Worm (Caenorhabditis elegans) whole organism, young adult: ENCODE results near the gene srsx-7.

Source experiments
- C06A6.2 ChIP-seq: fragments of 200-800 bp; sonication (Bioruptor generic); conservative IDR thresholded peaks from 2 replicates; pipeline ENCODE4 v1.3.6; 2022; ENCODE audit warnings: missing genetic modification characterization, missing compliant biosample characterization
- D2030.7 ChIP-seq: fragments of 200-800 bp; sonication (Bioruptor generic); IDR thresholded peaks from 2 replicates; pipeline ENCODE4 v1.3.6; 2022; ENCODE audit warnings: missing genetic modification reagents, missing genetic modification characterization, missing compliant biosample characterization
- F23B12.7 ChIP-seq: sonication (generic microtip); optimal IDR thresholded peaks from 2 replicates; lab custom pipeline; 2017; ENCODE audit warnings: missing genetic modification characterization, mild to moderate bottlenecking, missing compliant biosample characterization, antibody characterized with exemption, moderate library complexity; ENCODE audit not compliant: insufficient read depth
- F39B2.1 ChIP-seq: fragments of 200-800 bp; sonication (Bioruptor generic); IDR thresholded peaks from 2 replicates; pipeline ENCODE4 v1.3.6; 2022; ENCODE audit warnings: missing genetic modification reagents, missing genetic modification characterization, missing compliant biosample characterization
- F49E8.2 ChIP-seq: sonication (generic microtip); optimal IDR thresholded peaks from 3 replicates; lab custom pipeline; 2017; ENCODE audit warnings: missing genetic modification characterization, mild to moderate bottlenecking, missing compliant biosample characterization, antibody characterized with exemption, moderate library complexity; ENCODE audit not compliant: insufficient read depth
- F52B5.7 ChIP-seq: sonication (generic microtip); optimal IDR thresholded peaks from 2 replicates; lab custom pipeline; 2016; ENCODE audit warnings: mild to moderate bottlenecking, missing genetic modification characterization, missing compliant biosample characterization
- K12H6.12 ChIP-seq: fragments of 200-800 bp; sonication (Bioruptor generic); optimal IDR thresholded peaks from 2 replicates; lab custom pipeline; 2018; ENCODE audit warnings: mild to moderate bottlenecking, missing genetic modification characterization, missing compliant biosample characterization
- Y53G8AR.9 ChIP-seq: fragments of 200-800 bp; sonication (Bioruptor generic); conservative IDR thresholded peaks from 2 replicates; pipeline ENCODE4 v1.3.6; 2022; ENCODE audit warnings: missing genetic modification reagents, missing genetic modification characterization, missing compliant biosample characterization
- aptf-3 ChIP-seq: fragments of 200-800 bp; sonication (Bioruptor generic); IDR thresholded peaks from 2 replicates; pipeline ENCODE4 v1.3.6; 2022; ENCODE audit warnings: missing genetic modification characterization, missing compliant biosample characterization
- ceh-27 ChIP-seq: fragments of 200-800 bp; sonication (Bioruptor generic); optimal IDR thresholded peaks from 2 replicates; lab custom pipeline; 2018; ENCODE audit warnings: mild to moderate bottlenecking, missing genetic modification characterization, moderate library complexity, missing compliant biosample characterization
- ceh-40 ChIP-seq: fragments of 200-800 bp; sonication (Bioruptor generic); IDR thresholded peaks from 2 replicates; pipeline ENCODE4 v1.3.6; 2022; ENCODE audit warnings: missing genetic modification characterization, missing compliant biosample characterization
- ceh-91 ChIP-seq: fragments of 200-800 bp; sonication (Bioruptor generic); IDR thresholded peaks from 2 replicates; pipeline ENCODE4 v1.3.6; 2022; ENCODE audit warnings: missing genetic modification reagents, missing genetic modification characterization, missing compliant biosample characterization
- die-1 ChIP-seq: sonication (generic microtip); optimal IDR thresholded peaks from 2 replicates; lab custom pipeline; 2016; ENCODE audit warnings: missing genotype, mild to moderate bottlenecking, missing genetic modification characterization, missing compliant biosample characterization
- egrh-3 ChIP-seq: fragments of 200-800 bp; sonication (Bioruptor generic); IDR thresholded peaks from 2 replicates; pipeline ENCODE4 v1.3.6; 2022; ENCODE audit warnings: missing genetic modification reagents, missing genetic modification characterization, missing compliant biosample characterization
- ets-4 ChIP-seq: fragments of 200-800 bp; sonication (Bioruptor generic); optimal IDR thresholded peaks from 2 replicates; lab custom pipeline; 2018; ENCODE audit warnings: mild to moderate bottlenecking, missing genetic modification characterization, missing compliant biosample characterization
- him-1 ChIP-seq: sonication (generic microtip); optimal IDR thresholded peaks from 2 replicates; lab custom pipeline; 2016; ENCODE audit warnings: missing genotype, missing genetic modification reagents, missing genetic modification characterization, missing compliant biosample characterization
- hlh-26 ChIP-seq: fragments of 200-800 bp; sonication (Bioruptor generic); conservative IDR thresholded peaks from 2 replicates; pipeline ENCODE4 v1.3.6; 2022; ENCODE audit warnings: missing genetic modification reagents, missing genetic modification characterization, missing compliant biosample characterization
- hsf-1 ChIP-seq: fragments of 200-800 bp; sonication (Bioruptor generic); IDR thresholded peaks from 2 replicates; pipeline ENCODE4 v1.3.6; 2022; ENCODE audit warnings: missing genetic modification reagents, missing genetic modification characterization, missing compliant biosample characterization
- lin-35 ChIP-seq, 3 experiments: fragments of 150-350 bp in 2 of 3; sonication (generic microtip) in 1 of 3; optimal IDR thresholded peaks; 2 replicates each; lab custom pipeline; 2014 to 2018; ENCODE audit warnings: missing biosample characterization in 3 of 3, missing genetic modification characterization in 3 of 3, missing genetic modification reagents in 3 of 3
- madf-10 ChIP-seq: sonication (generic microtip); optimal IDR thresholded peaks from 2 replicates; lab custom pipeline; 2016; ENCODE audit warnings: mild to moderate bottlenecking, missing genetic modification characterization, missing compliant biosample characterization
- madf-6 ChIP-seq: fragments of 200-800 bp; sonication (Bioruptor generic); IDR thresholded peaks from 2 replicates; pipeline ENCODE4 v1.3.6; 2022; ENCODE audit warnings: missing genetic modification reagents, missing genetic modification characterization, missing compliant biosample characterization
- madf-8 ChIP-seq: fragments of 200-800 bp; sonication (Bioruptor generic); conservative IDR thresholded peaks from 2 replicates; pipeline ENCODE4 v1.3.6; 2022; ENCODE audit warnings: missing genetic modification reagents, missing genetic modification characterization, missing compliant biosample characterization
- nfya-2 ChIP-seq: fragments of 200-800 bp; sonication (Bioruptor generic); IDR thresholded peaks from 2 replicates; pipeline ENCODE4 v1.3.6; 2022; ENCODE audit warnings: missing genetic modification reagents, missing genetic modification characterization, missing compliant biosample characterization
- pha-4 ChIP-seq: fragments of 150-350 bp; sonication (generic microtip); optimal IDR thresholded peaks from 2 replicates; lab custom pipeline; 2014; ENCODE audit warnings: missing biosample characterization, missing genetic modification reagents, missing genetic modification characterization
- rec-8 ChIP-seq, 2 experiments: sonication (generic microtip); optimal IDR thresholded peaks; 2 replicates each; lab custom pipeline; 2016; ENCODE audit warnings: mild to moderate bottlenecking in 2 of 2, missing genetic modification characterization in 2 of 2, missing genetic modification reagents in 2 of 2, missing genotype in 2 of 2, missing biosample characterization in 1 of 2, missing compliant biosample characterization in 1 of 2, moderate library complexity in 1 of 2
- repo-1 ChIP-seq: sonication (generic microtip); optimal IDR thresholded peaks from 2 replicates; lab custom pipeline; 2017; ENCODE audit warnings: mild to moderate bottlenecking, missing genetic modification characterization, missing compliant biosample characterization
- rpc-1 ChIP-seq, 2 experiments: fragments of 150-350 bp in 1 of 2; sonication (generic microtip) in 1 of 2; optimal IDR thresholded peaks; 2 replicates each; lab custom pipeline; 2014 to 2018; ENCODE audit warnings: missing biosample characterization in 1 of 2, missing genetic modification characterization in 1 of 2, missing genetic modification reagents in 1 of 2, missing genotype in 1 of 2
- snpc-1.3 ChIP-seq: sonication (generic microtip); optimal IDR thresholded peaks from 2 replicates; lab custom pipeline; 2017; ENCODE audit warnings: missing genetic modification characterization, mild to moderate bottlenecking, missing compliant biosample characterization, antibody characterized with exemption, moderate library complexity, missing genotype, missing genetic modification reagents; ENCODE audit not compliant: insufficient read depth
- sptf-2 ChIP-seq: fragments of 200-800 bp; sonication (Bioruptor generic); optimal IDR thresholded peaks from 2 replicates; lab custom pipeline; 2018; ENCODE audit warnings: mild to moderate bottlenecking, missing genetic modification characterization, missing compliant biosample characterization
- tbp1 ChIP-seq: fragments of 200-800 bp; sonication (Bioruptor generic); optimal IDR thresholded peaks from 2 replicates; lab custom pipeline; 2018; ENCODE audit warnings: mild to moderate bottlenecking, missing genetic modification characterization, missing compliant biosample characterization
- tbx-9 ChIP-seq: sonication (generic microtip); optimal IDR thresholded peaks from 2 replicates; lab custom pipeline; 2016; ENCODE audit warnings: borderline replicate concordance, missing genetic modification characterization, inconsistent platforms, missing compliant biosample characterization
- unc-62 ChIP-seq: fragments of 150-350 bp; optimal IDR thresholded peaks from 2 replicates; lab custom pipeline; 2014; ENCODE audit warnings: missing biosample characterization, missing genetic modification reagents, missing genetic modification characterization
- ztf-25 ChIP-seq: fragments of 200-800 bp; sonication (Bioruptor generic); IDR thresholded peaks from 2 replicates; pipeline ENCODE4 v1.3.6; 2022; ENCODE audit warnings: missing genetic modification reagents, missing genetic modification characterization, missing compliant biosample characterization

Gene srsx-7

ce11 chrV:7904389-7904788 lies 21.2 kb upstream of the srsx-7 start:
- TF ChIP-seq die-1 (tag; lab: Kevin White, UChicago) (no peak), aptf-3 (GFP tag; lab: Robert Waterston, UW) (no peak), nfya-2 (GFP tag; lab: Robert Waterston, UW) (no peak), lin-35 (GFP tag; optimal IDR thresholded peaks at IDR 0.05; lab: Kevin White, UChicago) (no peak), F49E8.2 (tag; lab: Kevin White, UChicago) (no peak)
- TF ChIP-seq, all 124 proteins: peak for 0

DNA sequence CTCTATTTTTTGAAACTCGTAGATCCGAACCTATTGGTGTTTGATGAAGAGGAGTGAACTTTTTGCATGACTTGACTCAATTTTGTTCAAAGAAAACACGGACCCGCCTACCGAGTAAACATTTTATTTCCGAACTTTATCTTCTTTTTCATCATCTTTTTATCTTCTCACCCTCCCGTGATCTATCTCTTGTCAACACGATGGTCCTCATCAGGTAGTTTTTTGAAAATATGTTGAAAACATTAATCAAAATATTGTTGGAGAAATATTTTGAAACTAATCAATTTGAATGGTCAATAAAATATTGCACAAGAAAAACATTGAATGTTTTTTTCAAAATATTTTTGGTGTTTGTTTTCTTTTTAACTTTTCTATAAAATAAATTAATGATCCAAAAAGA lies 17.2 kb upstream of the srsx-7 start:
- TF ChIP-seq nfya-2 (GFP tag; lab: Robert Waterston, UW): no peak

DNA sequence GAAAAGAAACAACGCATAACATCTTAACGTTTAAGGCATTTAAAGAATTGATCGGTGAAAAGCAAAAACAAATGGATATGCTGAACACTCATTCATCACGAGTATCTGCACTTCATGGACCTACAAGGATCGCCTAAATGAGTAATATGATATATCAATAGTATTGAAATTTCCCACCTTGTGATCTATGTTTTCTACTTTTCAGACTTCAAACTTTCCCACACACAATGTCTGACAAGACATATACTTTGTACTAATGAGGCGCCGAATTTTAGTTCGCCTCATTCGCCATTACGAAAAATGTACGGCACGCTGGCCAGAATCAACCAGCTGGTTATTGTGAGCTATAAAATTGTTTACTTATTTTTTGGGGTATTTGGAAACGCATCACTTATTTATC lies 1.2 kb downstream of the srsx-7 start, which contains the start of gene srsx-6:
srsx-6 (plus strand) TSS at position 301 of the 400 bp plus-strand sequence.
- TF ChIP-seq hsf-1 (GFP tag; lab: Robert Waterston, UW) (no peak), madf-10 (no peak), K12H6.12 (tag; lab: Kevin White, UChicago) (no peak), tbx-9 (tag; lab: Kevin White, UChicago) (no peak), pha-4 (tag; lab: Kevin White, UChicago) (no peak), sptf-2 (GFP tag; lab: Kevin White, UChicago) (no peak), madf-6 (no peak), F39B2.1 (GFP tag; lab: Robert Waterston, UW) (no peak), him-1 (no peak), rec-8 (tag; optimal IDR thresholded peaks at IDR 0.05; lab: Kevin White, UChicago) (no peak), unc-62 (GFP tag; lab: Kevin White, UChicago) (no peak), F52B5.7 (tag; lab: Kevin White, UChicago) (no peak), ceh-27 (GFP tag; lab: Kevin White, UChicago) (no peak), rpc-1 (optimal IDR thresholded peaks at IDR 0.05; lab: Kevin White, UChicago) (no peak), rpc-1 (tag; optimal IDR thresholded peaks at IDR 0.05; lab: Kevin White, UChicago) (no peak), madf-8 (GFP tag; lab: Robert Waterston, UW) (no peak), hlh-26 (GFP tag; lab: Robert Waterston, UW) (no peak)

DNA sequence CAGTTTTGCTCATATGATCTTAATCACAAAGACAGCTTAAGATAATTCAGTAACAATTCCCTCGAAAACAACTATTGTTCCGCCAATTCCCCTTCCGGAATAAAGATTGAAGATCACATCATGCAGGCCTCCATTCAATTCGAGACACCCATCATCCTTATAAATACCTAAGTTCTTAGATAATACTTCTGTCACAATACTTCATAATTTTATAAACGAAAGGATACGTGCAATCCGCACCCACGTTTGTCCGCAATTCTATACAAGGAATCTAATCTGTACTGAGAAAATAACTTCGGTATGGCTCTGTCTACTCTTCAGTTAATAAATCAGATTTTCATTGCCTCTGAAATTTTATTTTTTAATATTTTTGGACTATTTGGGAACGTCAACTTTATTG lies 3.1 kb downstream of the srsx-7 start, which contains the start of gene srsx-5:
srsx-5 (plus strand) TSS at position 301 of the 400 bp plus-strand sequence.
- TF ChIP-seq Y53G8AR.9 (no peak), ets-4 (no peak), snpc-1.3 (no peak), ztf-25 (GFP tag; lab: Robert Waterston, UW) (no peak), tbp1 (no peak), D2030.7 (no peak), egrh-3 (no peak)

DNA sequence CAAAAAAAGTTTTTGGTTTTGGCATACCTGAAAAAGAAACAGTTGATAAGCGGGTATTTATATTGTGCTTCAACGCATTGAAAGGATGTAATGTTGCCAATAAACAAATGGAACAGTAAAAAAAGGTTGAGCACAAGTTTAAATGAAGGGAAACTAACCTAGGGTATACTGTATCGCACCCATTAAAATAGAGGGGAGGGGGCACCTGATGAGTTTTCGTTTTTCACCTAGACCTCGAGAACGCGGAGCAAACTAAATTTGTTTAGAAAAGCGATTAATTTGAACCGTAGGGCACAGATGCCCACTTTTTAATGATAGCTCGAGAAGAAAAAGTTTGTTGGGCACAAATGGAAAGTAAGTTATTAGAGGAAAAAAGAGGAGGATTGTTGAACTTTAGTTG lies 7.4 kb downstream of the srsx-7 start, which contains the start of gene ncx-10:
ncx-10 (minus strand) TSS at position 101 of the 400 bp plus-strand sequence.
- TF ChIP-seq ceh-40 (GFP tag; lab: Robert Waterston, UW): no peak

- TF ChIP-seq F23B12.7 (no peak), C06A6.2 (GFP tag; lab: Robert Waterston, UW) (no peak), ceh-91 (GFP tag; lab: Robert Waterston, UW) (no peak), ceh-40 (GFP tag; lab: Robert Waterston, UW) (no peak), repo-1 (tag; lab: Kevin White, UChicago) (no peak)
These were observed 11.6 kb downstream of the srsx-7 start, which contains the start of gene srsx-3 for ce11 chrV:7937152-7937551. srsx-3 (minus strand) TSS chrV:7937252.
